Worm (Caenorhabditis elegans) whole organism, young adult: ENCODE results near the gene C01G6.9.

ENCODE experiments used
- B0261.1 ChIP-seq: sonication (generic microtip); optimal IDR thresholded peaks from 2 replicates; lab custom pipeline; 2016; ENCODE audit warnings: mild to moderate bottlenecking, missing genetic modification characterization, moderate library complexity, missing compliant biosample characterization
- B0336.3 ChIP-seq: fragments of 200-800 bp; sonication (Bioruptor generic); IDR thresholded peaks from 2 replicates; pipeline ENCODE4 v1.3.6; 2022; ENCODE audit warnings: missing genetic modification characterization, missing compliant biosample characterization
- F22D6.2 ChIP-seq: sonication (generic microtip); optimal IDR thresholded peaks from 2 replicates; lab custom pipeline; 2016; ENCODE audit warnings: mild to moderate bottlenecking, missing genetic modification characterization, missing compliant biosample characterization
- F33H1.4 ChIP-seq: fragments of 200-800 bp; sonication (Bioruptor generic); IDR thresholded peaks from 2 replicates; pipeline ENCODE4 v1.3.6; 2022; ENCODE audit warnings: missing genetic modification reagents, missing genetic modification characterization, missing compliant biosample characterization
- Y53F4B.3 ChIP-seq: fragments of 200-800 bp; sonication (Bioruptor generic); IDR thresholded peaks from 2 replicates; pipeline ENCODE4 v1.3.6; 2022; ENCODE audit warnings: missing genetic modification reagents, missing genetic modification characterization, missing compliant biosample characterization
- Y79H2A.3 ChIP-seq: fragments of 200-800 bp; sonication (Bioruptor generic); conservative IDR thresholded peaks from 2 replicates; pipeline ENCODE4 v1.3.6; 2022; ENCODE audit warnings: missing genetic modification reagents, missing genetic modification characterization, missing compliant biosample characterization
- ZK185.1 ChIP-seq: sonication (generic microtip); optimal IDR thresholded peaks from 2 replicates; lab custom pipeline; 2016; ENCODE audit warnings: mild to moderate bottlenecking, missing genetic modification characterization, missing compliant biosample characterization; ENCODE audit not compliant: poor library complexity, severe bottlenecking
- ama-1 ChIP-seq, 3 experiments: fragments of 150-350 bp in 1 of 3; sonication (generic microtip) in 2 of 3; optimal IDR thresholded peaks; 2 replicates each; lab custom pipeline; 2014 to 2018; ENCODE audit warnings: missing biosample characterization in 2 of 3, missing genetic modification characterization in 2 of 3, missing genetic modification reagents in 2 of 3
- aptf-2 ChIP-seq: fragments of 200-800 bp; sonication (Bioruptor generic); conservative IDR thresholded peaks from 2 replicates; pipeline ENCODE4 v1.3.6; 2022; ENCODE audit warnings: missing genetic modification reagents, missing genetic modification characterization, missing compliant biosample characterization
- atf-7 ChIP-seq: sonication (generic microtip); optimal IDR thresholded peaks from 2 replicates; lab custom pipeline; 2017; ENCODE audit warnings: mild to moderate bottlenecking, missing genetic modification characterization, missing compliant biosample characterization
- bed-1 ChIP-seq: fragments of 200-800 bp; sonication (Bioruptor generic); IDR thresholded peaks from 2 replicates; pipeline ENCODE4 v1.3.6; 2022; ENCODE audit warnings: missing genetic modification reagents, missing genetic modification characterization, missing compliant biosample characterization
- cebp-1 ChIP-seq, 2 experiments: fragments of 200-800 bp in 1 of 2; sonication (Bioruptor generic) in 1 of 2; sonication (generic microtip) in 1 of 2; IDR thresholded peaks in 1 of 2; optimal IDR thresholded peaks in 1 of 2; 2 replicates each; pipeline versions ENCODE4 v1.3.6 to Lab custom; 2017 to 2022; ENCODE audit warnings: missing compliant biosample characterization in 2 of 2, missing genetic modification characterization in 2 of 2, mild to moderate bottlenecking in 1 of 2, missing genetic modification reagents in 1 of 2, moderate library complexity in 1 of 2
- chd-7 ChIP-seq: sonication (generic microtip); optimal IDR thresholded peaks from 2 replicates; lab custom pipeline; 2016; ENCODE audit warnings: mild to moderate bottlenecking, missing genetic modification characterization, moderate library complexity, missing compliant biosample characterization
- dox-1 ChIP-seq: fragments of 200-800 bp; sonication (Bioruptor generic); IDR thresholded peaks from 2 replicates; pipeline ENCODE4 v1.3.6; 2022; ENCODE audit warnings: missing genetic modification reagents, missing genetic modification characterization, missing compliant biosample characterization
- egl-44 ChIP-seq: fragments of 200-800 bp; sonication (Bioruptor generic); IDR thresholded peaks from 2 replicates; pipeline ENCODE4 v1.3.6; 2022; ENCODE audit warnings: missing genetic modification reagents, missing genetic modification characterization, missing compliant biosample characterization
- egrh-3 ChIP-seq: fragments of 200-800 bp; sonication (Bioruptor generic); IDR thresholded peaks from 2 replicates; pipeline ENCODE4 v1.3.6; 2022; ENCODE audit warnings: missing genetic modification reagents, missing genetic modification characterization, missing compliant biosample characterization
- ekl-4 ChIP-seq: fragments of 200-800 bp; sonication (Bioruptor generic); IDR thresholded peaks from 2 replicates; pipeline ENCODE4 v1.3.6; 2022; ENCODE audit warnings: missing genetic modification reagents, missing genetic modification characterization, missing compliant biosample characterization
- ets-4 ChIP-seq: fragments of 200-800 bp; sonication (Bioruptor generic); optimal IDR thresholded peaks from 2 replicates; lab custom pipeline; 2018; ENCODE audit warnings: mild to moderate bottlenecking, missing genetic modification characterization, missing compliant biosample characterization
- gei-17 ChIP-seq: fragments of 200-800 bp; sonication (Bioruptor generic); optimal IDR thresholded peaks from 2 replicates; lab custom pipeline; 2018; ENCODE audit warnings: mild to moderate bottlenecking, missing genetic modification characterization, missing compliant biosample characterization
- him-1 ChIP-seq: sonication (generic microtip); optimal IDR thresholded peaks from 2 replicates; lab custom pipeline; 2016; ENCODE audit warnings: missing genotype, missing genetic modification reagents, missing genetic modification characterization, missing compliant biosample characterization
- hlh-12 ChIP-seq: sonication (generic microtip); optimal IDR thresholded peaks from 2 replicates; lab custom pipeline; 2016; ENCODE audit warnings: missing genetic modification characterization, missing compliant biosample characterization
- hlh-26 ChIP-seq: fragments of 200-800 bp; sonication (Bioruptor generic); conservative IDR thresholded peaks from 2 replicates; pipeline ENCODE4 v1.3.6; 2022; ENCODE audit warnings: missing genetic modification reagents, missing genetic modification characterization, missing compliant biosample characterization
- lin-26 ChIP-seq: fragments of 200-800 bp; sonication (Bioruptor generic); IDR thresholded peaks from 2 replicates; pipeline ENCODE4 v1.3.6; 2022; ENCODE audit warnings: missing genetic modification reagents, missing genetic modification characterization, missing compliant biosample characterization
- lin-54 ChIP-seq: fragments of 200-800 bp; sonication (Bioruptor generic); optimal IDR thresholded peaks from 2 replicates; lab custom pipeline; 2018; ENCODE audit warnings: mild to moderate bottlenecking, missing genetic modification characterization, missing compliant biosample characterization
- madf-10 ChIP-seq: sonication (generic microtip); optimal IDR thresholded peaks from 2 replicates; lab custom pipeline; 2016; ENCODE audit warnings: mild to moderate bottlenecking, missing genetic modification characterization, missing compliant biosample characterization
- nhr-120 ChIP-seq: fragments of 200-800 bp; sonication (Bioruptor generic); IDR thresholded peaks from 2 replicates; pipeline ENCODE4 v1.3.6; 2022; ENCODE audit warnings: missing genetic modification characterization, missing compliant biosample characterization
- nhr-80 ChIP-seq: sonication (generic microtip); optimal IDR thresholded peaks from 2 replicates; lab custom pipeline; 2016; ENCODE audit warnings: missing genetic modification characterization, missing compliant biosample characterization
- snpc-1.1 ChIP-seq: sonication (generic microtip); optimal IDR thresholded peaks from 2 replicates; lab custom pipeline; 2017; ENCODE audit warnings: missing genetic modification characterization, mild to moderate bottlenecking, missing compliant biosample characterization, antibody characterized with exemption, moderate library complexity, missing genotype, missing genetic modification reagents; ENCODE audit not compliant: insufficient read depth
- snpc-3.4 ChIP-seq: sonication (generic microtip); optimal IDR thresholded peaks from 2 replicates; lab custom pipeline; 2017; ENCODE audit warnings: missing genetic modification characterization, mild to moderate bottlenecking, missing compliant biosample characterization, antibody characterized with exemption, moderate library complexity, missing genotype, missing genetic modification reagents
- xnd-1 ChIP-seq: sonication (generic microtip); optimal IDR thresholded peaks from 2 replicates; lab custom pipeline; 2016; ENCODE audit warnings: missing genotype, missing genetic modification reagents, missing genetic modification characterization, missing compliant biosample characterization
- zfh-2 ChIP-seq: fragments of 200-800 bp; sonication (Bioruptor generic); conservative IDR thresholded peaks from 2 replicates; pipeline ENCODE4 v1.3.6; 2022; ENCODE audit warnings: missing genetic modification reagents, missing genetic modification characterization, missing compliant biosample characterization
- ztf-22 ChIP-seq: fragments of 200-800 bp; sonication (Bioruptor generic); optimal IDR thresholded peaks from 2 replicates; lab custom pipeline; 2018; ENCODE audit warnings: mild to moderate bottlenecking, missing genetic modification characterization, moderate library complexity, missing compliant biosample characterization
- ztf-25 ChIP-seq: fragments of 200-800 bp; sonication (Bioruptor generic); IDR thresholded peaks from 2 replicates; pipeline ENCODE4 v1.3.6; 2022; ENCODE audit warnings: missing genetic modification reagents, missing genetic modification characterization, missing compliant biosample characterization

Gene C01G6.9

ce11 chrII:9263784-9264183 is 31.8 kb downstream of the C01G6.9 start:
- TF ChIP-seq dox-1 (GFP tag; lab: Robert Waterston, UW), result no peak
- TF ChIP-seq gei-17 (GFP tag; lab: Kevin White, UChicago), result no peak
- no peak for TF ChIP-seq egl-44 (GFP tag; lab: Robert Waterston, UW)
- TF ChIP-seq snpc-3.4 (tag; lab: Kevin White, UChicago), result no peak
- no peak for TF ChIP-seq xnd-1 (tag; lab: Kevin White, UChicago)
- no peak for TF ChIP-seq Y53F4B.3
- no peak for TF ChIP-seq nhr-120
- TF ChIP-seq chd-7, result no peak
- TF ChIP-seq F22D6.2 (tag; lab: Kevin White, UChicago), result no peak
- TF ChIP-seq F33H1.4, result no peak
- no peak for TF ChIP-seq madf-10
- no peak for TF ChIP-seq egrh-3 (GFP tag; lab: Robert Waterston, UW)
- TF ChIP-seq B0261.1 (tag; lab: Kevin White, UChicago), result no peak
- no peak for TF ChIP-seq atf-7 (tag; lab: Kevin White, UChicago)
- TF ChIP-seq B0336.3 (GFP tag; lab: Robert Waterston, UW), result no peak

DNA sequence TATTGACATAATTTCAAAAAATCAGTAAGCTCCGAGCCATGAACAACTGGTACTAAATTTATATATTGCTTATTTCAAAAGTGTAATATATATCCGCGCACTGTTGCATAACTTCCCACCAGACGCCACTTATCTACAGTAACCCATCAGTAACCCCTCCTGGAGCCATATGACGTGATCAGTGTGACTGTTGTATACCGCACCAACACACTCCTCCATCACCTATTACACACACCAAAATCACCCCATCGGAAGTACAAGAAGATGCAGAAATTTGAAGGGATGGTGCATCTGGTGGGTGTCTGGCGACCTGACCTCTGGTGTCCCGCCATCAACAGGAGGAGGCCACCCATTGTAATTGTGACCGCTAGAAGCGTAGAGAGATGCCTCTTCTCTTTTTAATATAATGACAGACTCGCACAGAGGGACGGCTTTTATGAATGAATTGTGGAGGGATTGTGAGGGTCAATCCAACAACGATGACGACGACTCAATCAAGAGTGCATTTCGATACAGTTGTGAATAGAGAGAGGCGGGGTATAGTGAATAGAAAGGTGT is 32.7 kb downstream of the C01G6.9 start:
- TF ChIP-seq zfh-2 (GFP tag; lab: Robert Waterston, UW), result 0 out of 2 replicates have a peak, but pooled peaks have one; percentile 9
- no peak for TF ChIP-seq cebp-1 (GFP tag; IDR thresholded peaks at IDR 0.05; lab: Robert Waterston, UW)
- no peak for TF ChIP-seq cebp-1 (tag; optimal IDR thresholded peaks at IDR 0.05; lab: Kevin White, UChicago)

- TF ChIP-seq zfh-2 (GFP tag; lab: Robert Waterston, UW) (0 out of 2 replicates have a peak, but pooled peaks have one; percentile 28), hlh-26 (GFP tag; lab: Robert Waterston, UW) (no peak)
Measured at ce11 chrII:9261931-9262562, 33.6 kb downstream of the C01G6.9 start, which contains the start of gene aqp-2. Gene aqp-2 (minus strand): TSS chrII:9261981.

DNA sequence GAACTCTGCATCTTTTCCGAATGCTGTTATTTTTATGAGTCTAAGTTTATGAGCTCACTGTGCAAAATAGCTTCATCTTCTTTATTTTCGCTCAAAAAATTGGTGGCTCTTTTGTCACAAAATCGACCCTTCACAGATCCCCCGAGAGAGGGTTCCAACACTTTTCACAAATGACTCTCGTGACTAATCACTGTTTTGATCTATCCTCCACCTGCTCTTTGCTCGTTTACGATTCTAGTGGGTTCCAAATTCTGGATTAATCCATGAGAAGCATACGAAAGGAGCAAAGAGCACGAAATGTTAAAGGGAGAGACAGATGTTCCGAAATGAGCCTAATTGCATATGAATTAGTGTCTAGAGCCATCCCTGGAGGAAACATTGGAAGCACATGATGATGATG is 34.2 kb downstream of the C01G6.9 start:
- TF ChIP-seq ets-4 (no peak), hlh-12 (tag; lab: Kevin White, UChicago) (no peak), ama-1 (optimal IDR thresholded peaks at IDR 0.05; lab: Kevin White, UChicago) (no peak), ama-1 (GFP tag; optimal IDR thresholded peaks at IDR 0.05; lab: Kevin White, UChicago) (no peak), lin-54 (GFP tag; lab: Kevin White, UChicago) (no peak), nhr-80 (no peak)

ce11 chrII:9260026-9260425 is 35.6 kb downstream of the C01G6.9 start:
- TF ChIP-seq gei-17 (GFP tag; lab: Kevin White, UChicago), result no peak
- no peak for TF ChIP-seq hlh-12 (tag; lab: Kevin White, UChicago)
- no peak for TF ChIP-seq him-1
- TF ChIP-seq ekl-4 (GFP tag; lab: Robert Waterston, UW), result no peak
- TF ChIP-seq atf-7 (tag; lab: Kevin White, UChicago), result no peak
- TF ChIP-seq ztf-25, result no peak
- TF ChIP-seq Y79H2A.3 (GFP tag; lab: Robert Waterston, UW), result no peak
- TF ChIP-seq ZK185.1 (tag; lab: Kevin White, UChicago), result no peak
- no peak for TF ChIP-seq B0261.1 (tag; lab: Kevin White, UChicago)
- no peak for TF ChIP-seq egl-44 (GFP tag; lab: Robert Waterston, UW)
- no peak for TF ChIP-seq bed-1 (GFP tag; lab: Robert Waterston, UW)
- no peak for TF ChIP-seq ztf-22 (GFP tag; lab: Kevin White, UChicago)
- no peak for TF ChIP-seq aptf-2 (GFP tag; lab: Robert Waterston, UW)
- no peak for TF ChIP-seq lin-54 (GFP tag; lab: Kevin White, UChicago)
- no peak for TF ChIP-seq lin-26 (GFP tag; lab: Robert Waterston, UW)
- no peak for TF ChIP-seq snpc-1.1 (tag; lab: Kevin White, UChicago)
